Fruit fly (Drosophila melanogaster): ENCODE data around the gene CG5412.

DNA sequence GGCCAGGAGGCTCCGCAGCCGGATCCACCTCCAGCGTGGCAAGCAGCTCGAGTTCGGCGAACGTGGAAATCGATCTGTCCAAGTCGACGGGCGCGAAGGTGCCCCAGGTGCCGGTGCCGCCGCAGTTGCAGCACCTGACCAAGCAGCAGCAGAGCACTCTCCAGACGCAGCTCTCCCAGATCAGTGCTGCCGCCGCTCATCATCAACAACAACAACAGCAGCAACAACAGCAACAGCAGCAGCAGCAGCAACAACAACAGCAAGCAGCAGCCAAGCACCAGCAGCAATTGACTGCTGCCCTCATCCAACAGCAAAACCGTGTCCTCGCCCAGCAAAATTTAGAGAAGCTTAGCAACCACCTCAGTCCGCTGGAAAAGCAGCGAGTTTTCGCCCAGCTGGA is 42.1 kb downstream of the CG5412 start:
- no peak for TF ChIP-seq CG14711 (tag; optimal IDR thresholded peaks at IDR 0.05)
- no peak for TF ChIP-seq pad (GFP tag; optimal IDR thresholded peaks at IDR 0.05)
- no peak for TF ChIP-seq CG12768 (GFP tag; optimal IDR thresholded peaks at IDR 0.05)
- TF ChIP-seq kay (GFP tag; ENCODE audit: borderline replicate concordance): no peak
- TF ChIP-seq Hr96 (GFP tag; optimal IDR thresholded peaks at IDR 0.05): no peak
- no peak for TF ChIP-seq ovo (GFP tag; optimal IDR thresholded peaks at IDR 0.05)
- TF ChIP-seq cnc (optimal IDR thresholded peaks at IDR 0.05): no peak
- TF ChIP-seq CG33017 (tag; optimal IDR thresholded peaks at IDR 0.05): no peak
- TF ChIP-seq toe (GFP tag; optimal IDR thresholded peaks at IDR 0.05): no peak
- TF ChIP-seq CG7101 (tag; optimal IDR thresholded peaks at IDR 0.05): no peak
- TF ChIP-seq cic (GFP tag; optimal IDR thresholded peaks at IDR 0.05): no peak
- TF ChIP-seq CG11617 (GFP tag; optimal IDR thresholded peaks at IDR 0.05): no peak
- no peak for TF ChIP-seq Mnt (GFP tag; optimal IDR thresholded peaks at IDR 0.05)
